Worm (Caenorhabditis elegans) whole organism, L4 larva: ENCODE data around the gene fbxa-55.

Experiments used
- F26F4.8 ChIP-seq: fragments of 200-800 bp; sonication (Bioruptor generic); conservative IDR thresholded peaks from 2 replicates; pipeline ENCODE4 v1.3.6; 2022; ENCODE audit warnings: missing genetic modification characterization, missing compliant biosample characterization
- F49E8.2 ChIP-seq: sonication (generic microtip); optimal IDR thresholded peaks from 2 replicates; lab custom pipeline; 2016; ENCODE audit warnings: missing compliant biosample characterization, mild to moderate bottlenecking, missing genetic modification characterization, borderline replicate concordance
- R02D3.7 ChIP-seq: fragments of 150-350 bp; sonication (generic microtip); optimal IDR thresholded peaks from 3 replicates; lab custom pipeline; 2014; ENCODE audit warnings: missing biosample characterization, missing genetic modification characterization
- T20F7.1 ChIP-seq: fragments of 200-800 bp; sonication (Bioruptor generic); optimal IDR thresholded peaks from 2 replicates; lab custom pipeline; 2018; ENCODE audit warnings: mild to moderate bottlenecking, missing genetic modification characterization, missing compliant biosample characterization
- Y105C5A.15 ChIP-seq: fragments of 200-800 bp; sonication (Bioruptor generic); IDR thresholded peaks from 2 replicates; pipeline ENCODE4 v1.3.6; 2022; ENCODE audit warnings: missing genetic modification characterization, missing compliant biosample characterization
- Y48G9A.11 ChIP-seq: fragments of 200-800 bp; sonication (Bioruptor generic); IDR thresholded peaks from 2 replicates; pipeline ENCODE4 v1.3.6; 2022; ENCODE audit warnings: missing genetic modification reagents, missing genetic modification characterization, missing compliant biosample characterization
- ZK546.5 ChIP-seq, 2 experiments: sonication (generic microtip); optimal IDR thresholded peaks; 2 replicates each; lab custom pipeline; 2017; ENCODE audit warnings: missing biosample characterization in 2 of 2, missing genetic modification characterization in 2 of 2
- aha-1 ChIP-seq: fragments of 150-350 bp; peaks from one replicate; lab custom pipeline; 2014; ENCODE audit warnings: missing biosample characterization, missing genetic modification characterization
- ama-1 ChIP-seq: fragments of 150-350 bp; optimal IDR thresholded peaks from 2 replicates; lab custom pipeline; 2014; ENCODE audit warnings: inconsistent platforms, mixed read lengths
- arid-1 ChIP-seq: fragments of 200-800 bp; sonication (Bioruptor generic); conservative IDR thresholded peaks from 2 replicates; pipeline ENCODE4 v1.3.6; 2022; ENCODE audit warnings: missing genetic modification reagents, missing genetic modification characterization, missing compliant biosample characterization
- cey-2 ChIP-seq: sonication (generic microtip); optimal IDR thresholded peaks from 3 replicates; lab custom pipeline; 2017; ENCODE audit warnings: missing genetic modification characterization, mild to moderate bottlenecking, missing compliant biosample characterization, antibody characterized with exemption, borderline replicate concordance; ENCODE audit not compliant: insufficient read depth
- ctbp-1 ChIP-seq: fragments of 200-800 bp; sonication (Bioruptor generic); IDR thresholded peaks from 2 replicates; pipeline ENCODE4 v1.3.6; 2022; ENCODE audit warnings: missing genetic modification reagents, missing genetic modification characterization, missing compliant biosample characterization
- daf-16 ChIP-seq, 3 experiments: sonication (generic microtip); optimal IDR thresholded peaks; 2 replicates each; lab custom pipeline; 2016 to 2017; ENCODE audit warnings: missing genetic modification characterization in 3 of 3, missing genetic modification reagents in 3 of 3, mild to moderate bottlenecking in 2 of 3, missing compliant biosample characterization in 2 of 3, missing biosample characterization in 1 of 3, moderate library complexity in 1 of 3
- daf-19 ChIP-seq: fragments of 200-800 bp; sonication (Bioruptor generic); conservative IDR thresholded peaks from 2 replicates; pipeline ENCODE4 v1.3.6; 2022; ENCODE audit warnings: missing genetic modification characterization, missing compliant biosample characterization
- dmd-6 ChIP-seq: fragments of 200-800 bp; sonication (Bioruptor generic); IDR thresholded peaks from 2 replicates; pipeline ENCODE4 v1.3.6; 2022; ENCODE audit warnings: missing genetic modification reagents, missing genetic modification characterization, missing compliant biosample characterization
- dmd-8 ChIP-seq: fragments of 200-800 bp; sonication (Bioruptor generic); IDR thresholded peaks from 2 replicates; pipeline ENCODE4 v1.3.6; 2022; ENCODE audit warnings: missing genetic modification characterization, missing compliant biosample characterization
- dpl-1 ChIP-seq: fragments of 150-350 bp; optimal IDR thresholded peaks from 2 replicates; lab custom pipeline; 2014; ENCODE audit warnings: missing biosample characterization, missing genetic modification reagents, missing genetic modification characterization
- duxl-1 ChIP-seq: sonication (generic microtip); optimal IDR thresholded peaks from 2 replicates; lab custom pipeline; 2016; ENCODE audit warnings: mild to moderate bottlenecking, missing genetic modification characterization, moderate library complexity, missing compliant biosample characterization; ENCODE audit not compliant: poor library complexity
- dve-1 ChIP-seq: sonication (generic microtip); optimal IDR thresholded peaks from 2 replicates; lab custom pipeline; 2017; ENCODE audit warnings: antibody characterized with exemption, mild to moderate bottlenecking, missing genetic modification characterization, missing compliant biosample characterization; ENCODE audit not compliant: insufficient read depth
- egl-27 ChIP-seq: sonication (generic microtip); optimal IDR thresholded peaks from 3 replicates; lab custom pipeline; 2017; ENCODE audit warnings: missing biosample characterization, missing genetic modification reagents, missing genetic modification characterization
- egl-43 ChIP-seq: fragments of 200-800 bp; sonication (Bioruptor generic); IDR thresholded peaks from 2 replicates; pipeline ENCODE4 v1.3.6; 2022; ENCODE audit warnings: missing genetic modification reagents, missing genetic modification characterization, missing compliant biosample characterization
- hif-1 ChIP-seq, 2 experiments: sonication (generic microtip); optimal IDR thresholded peaks; 2 replicates each; lab custom pipeline; 2016 to 2017; ENCODE audit warnings: missing compliant biosample characterization in 2 of 2, missing genetic modification characterization in 2 of 2, missing genetic modification reagents in 2 of 2, missing genotype in 2 of 2, mild to moderate bottlenecking in 1 of 2
- hlh-11 ChIP-seq: fragments of 200-800 bp; sonication (Bioruptor generic); optimal IDR thresholded peaks from 2 replicates; lab custom pipeline; 2018; ENCODE audit warnings: mild to moderate bottlenecking, missing genetic modification characterization, missing compliant biosample characterization
- hlh-30 ChIP-seq: sonication (generic microtip); optimal IDR thresholded peaks from 2 replicates; lab custom pipeline; 2017; ENCODE audit warnings: antibody characterized with exemption, mild to moderate bottlenecking, missing genetic modification characterization, missing compliant biosample characterization; ENCODE audit not compliant: insufficient read depth
- lin-38 ChIP-seq: fragments of 200-800 bp; sonication (Bioruptor generic); IDR thresholded peaks from 2 replicates; pipeline ENCODE4 v1.3.6; 2022; ENCODE audit warnings: missing genetic modification reagents, missing genetic modification characterization, missing compliant biosample characterization
- lir-3 ChIP-seq: sonication (generic microtip); optimal IDR thresholded peaks from 2 replicates; lab custom pipeline; 2016; ENCODE audit warnings: mild to moderate bottlenecking, missing genetic modification characterization, missing compliant biosample characterization
- lsy-2 ChIP-seq, 2 experiments: fragments of 150-350 bp in 1 of 2; sonication (generic microtip) in 1 of 2; optimal IDR thresholded peaks; 2 replicates each; lab custom pipeline; 2014 to 2017; ENCODE audit warnings: missing biosample characterization in 2 of 2, missing genetic modification characterization in 2 of 2
- mdl-1 ChIP-seq, 2 experiments: fragments of 150-350 bp in 1 of 2; sonication (generic microtip) in 1 of 2; optimal IDR thresholded peaks; 2 replicates each; lab custom pipeline; 2014 to 2017; ENCODE audit warnings: missing biosample characterization in 2 of 2, missing genetic modification characterization in 2 of 2
- mdt-29 ChIP-seq: fragments of 200-800 bp; sonication (Bioruptor generic); IDR thresholded peaks from 2 replicates; pipeline ENCODE4 v1.3.6; 2022; ENCODE audit warnings: missing genetic modification reagents, missing genetic modification characterization, missing compliant biosample characterization
- mep-1 ChIP-seq: fragments of 150-350 bp; sonication (generic microtip); optimal IDR thresholded peaks from 3 replicates; lab custom pipeline; 2014; ENCODE audit warnings: missing biosample characterization, missing genetic modification characterization
- mes-2 ChIP-seq: sonication (generic microtip); optimal IDR thresholded peaks from 2 replicates; lab custom pipeline; 2016; ENCODE audit warnings: missing genotype, mild to moderate bottlenecking, missing genetic modification characterization, missing compliant biosample characterization; ENCODE audit not compliant: poor library complexity, severe bottlenecking
- nhr-111 ChIP-seq: fragments of 200-800 bp; sonication (Bioruptor generic); optimal IDR thresholded peaks from 2 replicates; lab custom pipeline; 2018; ENCODE audit warnings: mild to moderate bottlenecking, missing genetic modification characterization, missing compliant biosample characterization
- nhr-28 ChIP-seq: fragments of 150-350 bp; optimal IDR thresholded peaks from 2 replicates; lab custom pipeline; 2014; ENCODE audit warnings: missing biosample characterization, missing genetic modification characterization
- nhr-48 ChIP-seq: sonication (generic microtip); optimal IDR thresholded peaks from 2 replicates; lab custom pipeline; 2016; ENCODE audit warnings: mild to moderate bottlenecking, missing genetic modification characterization, missing compliant biosample characterization
- nhr-6 ChIP-seq: fragments of 150-350 bp; optimal IDR thresholded peaks from 2 replicates; lab custom pipeline; 2014; ENCODE audit warnings: missing biosample characterization, missing genetic modification characterization
- pha-4 ChIP-seq, 2 experiments: fragments of 150-350 bp in 1 of 2; fragments of 200-800 bp in 1 of 2; sonication (Bioruptor generic) in 1 of 2; IDR thresholded peaks in 1 of 2; optimal IDR thresholded peaks in 1 of 2; 2 replicates each; pipeline versions ENCODE4 v1.3.6 to Lab custom; 2014 to 2022; ENCODE audit warnings: missing genetic modification characterization in 2 of 2, missing genetic modification reagents in 2 of 2, missing biosample characterization in 1 of 2, missing compliant biosample characterization in 1 of 2
- php-3 ChIP-seq: fragments of 200-800 bp; sonication (Bioruptor generic); IDR thresholded peaks from 2 replicates; pipeline ENCODE4 v1.3.6; 2022; ENCODE audit warnings: missing genetic modification reagents, missing genetic modification characterization, missing compliant biosample characterization
- pqm-1 ChIP-seq: sonication (generic microtip); optimal IDR thresholded peaks from 2 replicates; lab custom pipeline; 2017; ENCODE audit warnings: missing biosample characterization, missing genetic modification characterization
- rbr-2 ChIP-seq: sonication (generic microtip); optimal IDR thresholded peaks from 2 replicates; lab custom pipeline; 2016; ENCODE audit warnings: missing genotype, missing genetic modification characterization, missing compliant biosample characterization
- set-16 ChIP-seq: fragments of 200-800 bp; sonication (Bioruptor generic); IDR thresholded peaks from 2 replicates; pipeline ENCODE4 v1.3.6; 2022; ENCODE audit warnings: missing genetic modification reagents, missing genetic modification characterization, missing compliant biosample characterization
- unc-39 ChIP-seq: sonication (generic microtip); optimal IDR thresholded peaks from 2 replicates; lab custom pipeline; 2017; ENCODE audit warnings: missing biosample characterization, missing genetic modification characterization
- unc-62 ChIP-seq, 3 experiments: fragments of 150-350 bp in 1 of 3; sonication (generic microtip); optimal IDR thresholded peaks in 2 of 3; peaks in 1 of 3; 1 replicate in 1 of 3; 2 replicates in 2 of 3; lab custom pipeline; 2014 to 2017; ENCODE audit warnings: missing biosample characterization in 3 of 3, missing genetic modification characterization in 3 of 3, missing genetic modification reagents in 3 of 3, missing genotype in 1 of 3
- vab-7 ChIP-seq: fragments of 200-800 bp; sonication (Bioruptor generic); IDR thresholded peaks from 2 replicates; pipeline ENCODE4 v1.3.6; 2022; ENCODE audit warnings: missing genetic modification reagents, missing genetic modification characterization, missing compliant biosample characterization
- ztf-11 ChIP-seq: fragments of 150-350 bp; optimal IDR thresholded peaks from 2 replicates; lab custom pipeline; 2014; ENCODE audit warnings: missing biosample characterization, missing genetic modification characterization

Gene fbxa-55

DNA sequence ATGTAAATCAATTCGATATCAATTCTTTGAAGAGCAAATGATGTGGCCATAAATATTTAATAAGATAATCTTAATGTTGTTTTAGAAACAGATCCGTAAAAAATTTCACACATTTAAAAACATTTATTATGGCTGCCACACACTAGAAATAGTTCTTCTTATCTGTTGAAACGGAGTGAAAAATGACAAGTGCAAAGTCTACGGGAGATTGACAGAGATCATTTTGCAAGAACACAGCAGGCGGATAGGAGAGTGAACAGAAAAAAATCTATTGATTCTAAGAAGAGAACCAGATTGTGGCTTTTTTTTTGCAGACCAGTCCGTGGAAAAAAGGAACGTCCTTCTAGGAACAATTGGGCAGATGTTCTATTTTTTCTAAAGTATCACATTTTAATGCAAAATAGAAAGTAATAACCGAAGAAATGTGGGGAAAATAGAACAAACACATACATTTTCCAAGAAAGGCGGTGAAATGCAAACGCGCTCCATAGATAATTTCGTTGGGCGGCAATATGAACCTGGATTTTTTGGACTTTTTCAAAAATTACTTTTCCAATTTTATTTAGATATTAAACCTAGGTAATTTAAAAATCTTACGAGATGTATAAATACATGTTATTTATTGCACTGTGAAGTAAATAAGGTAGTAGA is 34.2 kb downstream of the fbxa-55 start:
- TF ChIP-seq ZK546.5 (tag; optimal IDR thresholded peaks at IDR 0.05; lab: Kevin White, UChicago), result no peak
- TF ChIP-seq T20F7.1 (GFP tag; lab: Kevin White, UChicago), result no peak
- TF ChIP-seq hlh-11 (tag; lab: Kevin White, UChicago), result peak; percentile 38
- TF ChIP-seq nhr-28 (tag; lab: Kevin White, UChicago), result peak; percentile 5
- TF ChIP-seq dmd-6, result peak; percentile 54
- no peak for TF ChIP-seq nhr-111 (GFP tag; lab: Kevin White, UChicago)
- TF ChIP-seq lin-38 (GFP tag; lab: Robert Waterston, UW), result peak; percentile 92
- no peak for TF ChIP-seq duxl-1
- peak; percentile 70 for TF ChIP-seq dpl-1 (GFP tag; lab: Kevin White, UChicago)
- TF ChIP-seq ztf-11, result no peak
- peak; percentile 27 for TF ChIP-seq dve-1 (tag; lab: Kevin White, UChicago)
- TF ChIP-seq lir-3 (tag; lab: Kevin White, UChicago), result no peak
- TF ChIP-seq cey-2 (tag; lab: Kevin White, UChicago), result no peak
- TF ChIP-seq pqm-1 (tag; lab: Kevin White, UChicago), result peak; percentile 19
- TF ChIP-seq nhr-48 (tag; lab: Kevin White, UChicago), result peak; percentile 14
- no peak for TF ChIP-seq egl-27 (tag; lab: Kevin White, UChicago)
- peak in 1 of 2 experiments; percentile 33 for TF ChIP-seq lsy-2 (tag; optimal IDR thresholded peaks at IDR 0.05; lab: Kevin White, UChicago)
- no peak for TF ChIP-seq nhr-6 (tag; lab: Kevin White, UChicago)
- TF ChIP-seq pha-4 (GFP tag; IDR thresholded peaks at IDR 0.05; lab: Robert Waterston, UW), result no peak
- peak; percentile 0 for TF ChIP-seq pha-4 (tag; optimal IDR thresholded peaks at IDR 0.05; lab: Kevin White, UChicago)
- TF ChIP-seq mes-2 (tag; lab: Kevin White, UChicago), result peak; percentile 26
- TF ChIP-seq Y48G9A.11 (GFP tag; lab: Robert Waterston, UW), result peak; percentile 20; the same call in 1 of the 2 replicates
- TF ChIP-seq set-16 (GFP tag; lab: Robert Waterston, UW), result no peak
- peak; percentile 98 for TF ChIP-seq aha-1 (tag; lab: Kevin White, UChicago)
- no peak for TF ChIP-seq ctbp-1 (GFP tag; lab: Robert Waterston, UW)
- TF ChIP-seq unc-62 (GFP tag; optimal IDR thresholded peaks at IDR 0.05 in 1 of 2; lab: Kevin White, UChicago), result peak in 1 of 2 experiments; percentile 87
- no peak for TF ChIP-seq unc-62 (tag; optimal IDR thresholded peaks at IDR 0.05; lab: Kevin White, UChicago)
- TF ChIP-seq daf-19 (GFP tag; lab: Robert Waterston, UW), result 0 out of 2 replicates have a peak, but pooled peaks have one; percentile 34
- peak; percentile 6 for TF ChIP-seq mep-1 (tag; lab: Kevin White, UChicago)
- TF ChIP-seq F26F4.8 (GFP tag; lab: Robert Waterston, UW), result no peak
- no peak for TF ChIP-seq ama-1 (lab: Kevin White, UChicago)
- no peak for TF ChIP-seq rbr-2 (tag; lab: Kevin White, UChicago)
- TF ChIP-seq daf-16 (GFP tag; optimal IDR thresholded peaks at IDR 0.05; lab: Kevin White, UChicago), result no peak
- peak; percentile 17 for TF ChIP-seq daf-16 (tag; optimal IDR thresholded peaks at IDR 0.05; lab: Kevin White, UChicago)
- no peak for TF ChIP-seq hlh-30

- TF ChIP-seq vab-7 (GFP tag; lab: Robert Waterston, UW) (no peak), dmd-8 (0 out of 2 replicates have a peak, but pooled peaks have one; percentile 51)
Measured at ce11 chrIII:901148-901547, 34.7 kb downstream of the fbxa-55 start, which contains the start of gene sucl-2. Gene sucl-2, minus strand, starts transcription at chrIII:901412.

DNA sequence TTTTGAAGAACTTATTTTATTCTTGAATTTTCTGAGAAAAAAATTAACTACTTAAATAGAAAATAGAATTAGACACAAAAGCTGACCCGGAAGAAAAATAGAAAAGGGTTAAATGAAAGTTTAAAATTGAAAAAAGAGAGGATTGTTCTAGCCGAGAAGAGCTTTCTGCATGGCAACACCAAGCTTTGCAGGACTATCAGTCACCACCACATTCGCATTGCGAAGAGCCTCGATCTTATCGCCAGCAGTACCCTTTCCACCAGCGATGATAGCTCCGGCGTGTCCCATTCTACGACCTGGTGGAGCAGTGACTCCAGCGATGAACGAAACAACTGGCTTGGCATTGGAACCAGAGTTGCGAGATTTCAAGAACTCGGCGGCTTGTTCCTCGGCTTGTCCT is 35.8 kb downstream of the fbxa-55 start:
- TF ChIP-seq unc-39 (tag; lab: Kevin White, UChicago) (no peak), ama-1 (lab: Kevin White, UChicago) (no peak), Y105C5A.15 (GFP tag; lab: Robert Waterston, UW) (0 out of 2 replicates have a peak, but pooled peaks have one; percentile 37), php-3 (GFP tag; lab: Robert Waterston, UW) (no peak), T20F7.1 (GFP tag; lab: Kevin White, UChicago) (no peak), F26F4.8 (GFP tag; lab: Robert Waterston, UW) (0 out of 2 replicates have a peak, but pooled peaks have one; percentile 19), F49E8.2 (tag; lab: Kevin White, UChicago) (no peak), R02D3.7 (tag; lab: Kevin White, UChicago) (no peak), egl-43 (GFP tag; lab: Robert Waterston, UW) (no peak), arid-1 (GFP tag; lab: Robert Waterston, UW) (0 out of 2 replicates have a peak, but pooled peaks have one; percentile 26), mdl-1 (tag; optimal IDR thresholded peaks at IDR 0.05; lab: Kevin White, UChicago) (no peak), hif-1 (tag; optimal IDR thresholded peaks at IDR 0.05; lab: Kevin White, UChicago) (no peak), set-16 (GFP tag; lab: Robert Waterston, UW) (peak; percentile 31; the same call in 1 of the 2 replicates), dve-1 (tag; lab: Kevin White, UChicago) (no peak), mdt-29 (GFP tag; lab: Robert Waterston, UW) (0 out of 2 replicates have a peak, but pooled peaks have one; percentile 14)
